Fruit fly (Drosophila melanogaster) whole organism, adult: ENCODE results near the gene CG13047.

ENCODE experiments used
- CG12768 ChIP-seq: fragments of 200-800 bp; sonication (Bioruptor generic); optimal IDR thresholded peaks from 2 replicates; lab custom pipeline; 2017; ENCODE audit warnings: missing biosample characterization, missing genetic modification characterization, mild to moderate bottlenecking, moderate library complexity, missing genetic modification reagents
- CG14711 ChIP-seq: fragments of 200-800 bp; sonication (Bioruptor generic); optimal IDR thresholded peaks from 2 replicates; lab custom pipeline; 2018; ENCODE audit warnings: missing biosample characterization, mild to moderate bottlenecking, missing genetic modification characterization, moderate library complexity
- CG1620 ChIP-seq: fragments of 200-800 bp; sonication (Bioruptor generic); optimal IDR thresholded peaks from 2 replicates; lab custom pipeline; 2016; ENCODE audit warnings: missing biosample characterization, missing genetic modification characterization
- CG33017 ChIP-seq: fragments of 200-800 bp; sonication (Bioruptor generic); optimal IDR thresholded peaks from 2 replicates; lab custom pipeline; 2018; ENCODE audit warnings: missing biosample characterization, mild to moderate bottlenecking, missing genetic modification characterization, moderate library complexity
- CG7101 ChIP-seq: fragments of 200-800 bp; sonication (Bioruptor generic); optimal IDR thresholded peaks from 2 replicates; lab custom pipeline; 2018; ENCODE audit warnings: missing biosample characterization, mild to moderate bottlenecking, missing genetic modification characterization, moderate library complexity
- Crg-1 ChIP-seq: fragments of 200-800 bp; sonication (Bioruptor generic); optimal IDR thresholded peaks from 2 replicates; lab custom pipeline; 2016; ENCODE audit warnings: missing biosample characterization, missing genetic modification characterization
- Hr96 ChIP-seq: fragments of 200-800 bp; sonication (Bioruptor generic); optimal IDR thresholded peaks from 2 replicates; lab custom pipeline; 2016; ENCODE audit warnings: missing biosample characterization, missing genetic modification characterization
- Mnt ChIP-seq: fragments of 200-800 bp; sonication (Bioruptor generic); optimal IDR thresholded peaks from 2 replicates; lab custom pipeline; 2016; ENCODE audit warnings: missing biosample characterization, mild to moderate bottlenecking, missing genetic modification characterization
- cnc ChIP-seq, 2 experiments: fragments of >200 bp; optimal IDR thresholded peaks; 2 replicates each; lab custom pipeline; 2017
- kay ChIP-seq: fragments of 200-800 bp; sonication (Bioruptor generic); peaks from one replicate; lab custom pipeline; 2016; ENCODE audit warnings: missing biosample characterization, missing genetic modification characterization, borderline replicate concordance
- pad ChIP-seq: fragments of 200-800 bp; sonication (Bioruptor generic); optimal IDR thresholded peaks from 3 replicates; lab custom pipeline; 2017; ENCODE audit warnings: missing biosample characterization, missing genetic modification characterization, mild to moderate bottlenecking, moderate library complexity, missing genetic modification reagents
- toe ChIP-seq: fragments of 200-800 bp; sonication (Bioruptor generic); optimal IDR thresholded peaks from 2 replicates; lab custom pipeline; 2016; ENCODE audit warnings: missing biosample characterization, missing genetic modification characterization

DNA sequence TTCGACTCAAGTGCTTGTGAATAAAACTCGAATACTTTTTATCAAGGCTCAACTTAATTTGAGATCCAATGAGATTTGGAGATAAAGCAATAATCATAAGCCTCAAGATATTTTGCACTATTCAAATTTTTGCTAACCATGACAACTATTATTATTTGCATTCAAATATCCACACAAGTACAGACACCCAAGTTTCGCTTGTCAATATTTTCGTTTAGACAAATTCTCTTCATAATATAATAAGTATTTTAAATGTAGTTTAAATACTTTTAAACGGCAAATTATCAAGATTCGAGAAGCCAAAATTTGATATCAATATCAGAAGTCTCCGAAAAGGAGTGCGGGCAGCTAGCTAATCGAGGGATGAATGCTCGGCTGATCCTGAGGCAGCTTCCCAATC, 44.3 kb upstream of the CG13047 start, which contains the start of gene CG33061:
- TF ChIP-seq Mnt (GFP tag; lab: Kevin White, UChicago), result no peak
- TF ChIP-seq Hr96, result no peak
- no peak for TF ChIP-seq pad (GFP tag; lab: Kevin White, UChicago)
- no peak for TF ChIP-seq kay
- no peak for TF ChIP-seq CG14711
- TF ChIP-seq CG1620 (GFP tag; lab: Kevin White, UChicago), result no peak
- TF ChIP-seq CG33017 (tag; lab: Kevin White, UChicago), result no peak
- TF ChIP-seq CG7101, result no peak
- no peak for TF ChIP-seq CG12768
- no peak for TF ChIP-seq cnc (optimal IDR thresholded peaks at IDR 0.05; lab: Kevin White, UChicago)
- TF ChIP-seq Crg-1 (GFP tag; lab: Kevin White, UChicago), result no peak
- no peak for TF ChIP-seq toe
